Worm (Caenorhabditis elegans): ENCODE measurements around the gene cpx-2.
A peak's percentile ranks its signal among the peaks of the same experiment; 100 is the strongest.

- no peak for TF ChIP-seq madf-9 (GFP tag; conservative IDR thresholded peaks at IDR 0.05)
- TF ChIP-seq mdl-1 (tag; optimal IDR thresholded peaks at IDR 0.05) = no peak
- no peak for TF ChIP-seq fkh-10 (GFP tag; optimal IDR thresholded peaks at IDR 0.05)
- peak; percentile 23 for TF ChIP-seq nhr-28 (tag; optimal IDR thresholded peaks at IDR 0.05)
- TF ChIP-seq nhr-10 (tag; optimal IDR thresholded peaks at IDR 0.05) = no peak
- TF ChIP-seq ceh-32 (tag; optimal IDR thresholded peaks at IDR 0.05; ENCODE audit: poor library complexity) = no peak
- TF ChIP-seq lin-29 (GFP tag; IDR thresholded peaks at IDR 0.05) = no peak
- no peak for TF ChIP-seq zag-1 (tag; optimal IDR thresholded peaks at IDR 0.05)
- no peak for TF ChIP-seq unc-130 (GFP tag; optimal IDR thresholded peaks at IDR 0.05)
- TF ChIP-seq snpc-4 (tag; optimal IDR thresholded peaks at IDR 0.05) = no peak
- TF ChIP-seq egl-27 (tag; optimal IDR thresholded peaks at IDR 0.05) = no peak
- no peak for TF ChIP-seq lin-15B (tag; optimal IDR thresholded peaks at IDR 0.05)
- TF ChIP-seq saeg-2 (GFP tag; IDR thresholded peaks at IDR 0.05) = no peak
- TF ChIP-seq lir-3 (tag; optimal IDR thresholded peaks at IDR 0.05) = no peak
Measured at ce11 chrX:13062934-13063585, 8.0 kb downstream of the cpx-2 start, which contains the start of gene K03A11.5.

All from whole organism, L4 larva.